Worm (Caenorhabditis elegans) whole organism, L4 larva: ENCODE data around the gene oac-54.
A peak's percentile ranks its signal among the peaks of the same experiment; 100 is the strongest.

Experiments
- daf-16 ChIP-seq, 3 experiments: sonication (generic microtip); optimal IDR thresholded peaks; 2 replicates each; lab custom pipeline; 2016 to 2017; ENCODE audit warnings: missing genetic modification characterization in 3 of 3, missing genetic modification reagents in 3 of 3, mild to moderate bottlenecking in 2 of 3, missing compliant biosample characterization in 2 of 3, missing biosample characterization in 1 of 3, moderate library complexity in 1 of 3
- dpl-1 ChIP-seq: fragments of 150-350 bp; optimal IDR thresholded peaks from 2 replicates; lab custom pipeline; 2014; ENCODE audit warnings: missing biosample characterization, missing genetic modification reagents, missing genetic modification characterization
- hlh-30 ChIP-seq: sonication (generic microtip); optimal IDR thresholded peaks from 2 replicates; lab custom pipeline; 2017; ENCODE audit warnings: antibody characterized with exemption, mild to moderate bottlenecking, missing genetic modification characterization, missing compliant biosample characterization; ENCODE audit not compliant: insufficient read depth
- mxl-2 ChIP-seq: fragments of 200-800 bp; sonication (Bioruptor generic); conservative IDR thresholded peaks from 2 replicates; pipeline ENCODE4 v1.3.6; 2022; ENCODE audit warnings: missing genetic modification reagents, missing genetic modification characterization, missing compliant biosample characterization
- zag-1 ChIP-seq: fragments of 150-350 bp; optimal IDR thresholded peaks from 2 replicates; lab custom pipeline; 2014; ENCODE audit warnings: missing biosample characterization, missing genetic modification characterization

ce11 chrII:9108443-9108842, 49.5 kb upstream of the oac-54 start, which contains the start of gene dnj-23:
- TF ChIP-seq mxl-2 (GFP tag; lab: Robert Waterston, UW) (no peak), zag-1 (tag; lab: Kevin White, UChicago) (no peak), daf-16 (GFP tag; optimal IDR thresholded peaks at IDR 0.05; lab: Kevin White, UChicago) (no peak), daf-16 (tag; optimal IDR thresholded peaks at IDR 0.05; lab: Kevin White, UChicago) (no peak), dpl-1 (GFP tag; lab: Kevin White, UChicago) (peak; percentile 74), hlh-30 (tag; lab: Kevin White, UChicago) (peak; percentile 49)
